Fruit fly (Drosophila melanogaster) whole organism, pupa: ENCODE data around the gene Cul3.
A peak's percentile ranks its signal among the peaks of the same experiment; 100 is the strongest.

Experiments
- CG10348 ChIP-seq: fragments of 200-800 bp; sonication (Bioruptor generic); IDR thresholded peaks from 2 replicates; pipeline ENCODE4 v1.3.6; 2022; ENCODE audit warnings: missing biosample characterization, missing genetic modification characterization
- CG14655 ChIP-seq: fragments of 200-800 bp; sonication (Bioruptor generic); optimal IDR thresholded peaks from 3 replicates; lab custom pipeline; 2017; ENCODE audit warnings: mild to moderate bottlenecking, missing biosample characterization, missing genetic modification reagents, missing genetic modification characterization
- CG34367 ChIP-seq: fragments of 200-800 bp; sonication (Bioruptor generic); optimal IDR thresholded peaks from 2 replicates; lab custom pipeline; 2018; ENCODE audit warnings: missing biosample characterization, mild to moderate bottlenecking, missing genetic modification characterization
- CG9948 ChIP-seq: fragments of 200-800 bp; sonication (Bioruptor generic); optimal IDR thresholded peaks from 2 replicates; lab custom pipeline; 2018; ENCODE audit warnings: missing biosample characterization, mild to moderate bottlenecking, missing genetic modification characterization, moderate library complexity
- EcR ChIP-seq: fragments of 200-800 bp; sonication (Bioruptor generic); optimal IDR thresholded peaks from 3 replicates; lab custom pipeline; 2019; ENCODE audit warnings: missing biosample characterization, missing genetic modification characterization, mild to moderate bottlenecking, moderate library complexity, missing genetic modification reagents
- Ets98B ChIP-seq: fragments of 200-800 bp; sonication (Bioruptor generic); IDR thresholded peaks from 2 replicates; pipeline ENCODE4 v1.3.6; 2022; ENCODE audit warnings: missing biosample characterization, missing genetic modification characterization
- Pif1A ChIP-seq: fragments of 200-800 bp; sonication (Bioruptor generic); optimal IDR thresholded peaks from 3 replicates; lab custom pipeline; 2016; ENCODE audit warnings: missing biosample characterization, missing genetic modification characterization
- Pif1B ChIP-seq: fragments of 200-800 bp; sonication (Bioruptor generic); optimal IDR thresholded peaks from 3 replicates; lab custom pipeline; 2016; ENCODE audit warnings: missing biosample characterization, missing genetic modification characterization
- fd96Ca ChIP-seq: fragments of 200-800 bp; sonication (Bioruptor generic); IDR thresholded peaks from 3 replicates; pipeline ENCODE4 v1.3.6; 2022; ENCODE audit warnings: missing biosample characterization, missing genetic modification characterization

- 0 out of 2 replicates have a peak, but pooled peaks have one; percentile 20 for TF ChIP-seq Ets98B (GFP tag; lab: Robert Waterston, UW)
- TF ChIP-seq fd96Ca (GFP tag; lab: Robert Waterston, UW) = no peak
- TF ChIP-seq CG10348 (GFP tag; lab: Robert Waterston, UW) = no peak
- no peak for TF ChIP-seq CG34367 (tag; lab: Kevin White, UChicago)
- TF ChIP-seq CG9948 = peak; percentile 6
- TF ChIP-seq Pif1B (GFP tag; lab: Kevin White, UChicago) = no peak
- TF ChIP-seq CG14655 = peak; percentile 61
- TF ChIP-seq EcR (GFP tag; lab: Kevin White, UChicago) = no peak
- no peak for TF ChIP-seq Pif1A (GFP tag; lab: Kevin White, UChicago)
Measured at dm6 chr2L:15321408-15321807, 49.6 kb upstream of the Cul3 start.
